Fruit fly (Drosophila melanogaster) whole organism, embryonic: ENCODE measurements around the gene zen2.
A peak's percentile ranks its signal among the peaks of the same experiment; 100 is the strongest.

Source experiments
- CG13296 ChIP-seq: fragments of 200-800 bp; sonication (Bioruptor generic); optimal IDR thresholded peaks from 3 replicates; lab custom pipeline; 2018; ENCODE audit warnings: missing biosample characterization, mild to moderate bottlenecking, missing genetic modification characterization
- CG13894 ChIP-seq: fragments of 200-800 bp; sonication (Bioruptor generic); optimal IDR thresholded peaks from 3 replicates; lab custom pipeline; 2018; ENCODE audit warnings: missing biosample characterization, mild to moderate bottlenecking, missing genetic modification characterization, moderate library complexity
- CG15696 ChIP-seq: fragments of 200-800 bp; sonication (Bioruptor generic); optimal IDR thresholded peaks from 2 replicates; lab custom pipeline; 2019; ENCODE audit warnings: missing biosample characterization, mild to moderate bottlenecking, missing genetic modification characterization, moderate library complexity
- CG1647 ChIP-seq: fragments of 200-800 bp; sonication (Bioruptor generic); optimal IDR thresholded peaks from 3 replicates; lab custom pipeline; 2016; ENCODE audit warnings: missing biosample characterization, missing genetic modification characterization
- CG18476 ChIP-seq: fragments of 200-800 bp; sonication (Bioruptor generic); optimal IDR thresholded peaks from 2 replicates; lab custom pipeline; 2016; ENCODE audit warnings: missing biosample characterization, mild to moderate bottlenecking, missing genetic modification characterization
- CG31365 ChIP-seq: fragments of 200-800 bp; sonication (Bioruptor generic); optimal IDR thresholded peaks from 2 replicates; lab custom pipeline; 2018; ENCODE audit warnings: missing biosample characterization, mild to moderate bottlenecking, missing genetic modification characterization
- CG3995 ChIP-seq: fragments of 200-800 bp; sonication (Bioruptor generic); optimal IDR thresholded peaks from 3 replicates; lab custom pipeline; 2016; ENCODE audit warnings: missing biosample characterization, missing genetic modification characterization
- CG4328 ChIP-seq: fragments of 200-800 bp; sonication (Bioruptor generic); optimal IDR thresholded peaks from 3 replicates; lab custom pipeline; 2017; ENCODE audit warnings: missing biosample characterization, missing genetic modification reagents, missing genetic modification characterization
- CG4854 ChIP-seq: fragments of 200-800 bp; sonication (Bioruptor generic); optimal IDR thresholded peaks from 2 replicates; lab custom pipeline; 2016; ENCODE audit warnings: missing biosample characterization, missing genetic modification characterization, inconsistent platforms
- CG8290 ChIP-seq, 3 experiments: fragments of 200-800 bp; sonication (Bioruptor generic); optimal IDR thresholded peaks; 2 replicates each; lab custom pipeline; 2016 to 2019; ENCODE audit warnings: missing biosample characterization in 3 of 3, missing genetic modification characterization in 3 of 3, mild to moderate bottlenecking in 2 of 3, moderate library complexity in 1 of 3
- CG8924 ChIP-seq: fragments of 200-800 bp; optimal IDR thresholded peaks from 3 replicates; lab custom pipeline; 2019; ENCODE audit warnings: missing biosample characterization, mild to moderate bottlenecking, missing genetic modification characterization, moderate library complexity
- CG9727 ChIP-seq: fragments of 200-800 bp; sonication (Bioruptor generic); optimal IDR thresholded peaks from 3 replicates; lab custom pipeline; 2017; ENCODE audit warnings: missing biosample characterization, mild to moderate bottlenecking, missing genetic modification characterization
- CoRest ChIP-seq: fragments of 200-800 bp; sonication (Bioruptor generic); optimal IDR thresholded peaks from 3 replicates; lab custom pipeline; 2018; ENCODE audit warnings: missing biosample characterization, mild to moderate bottlenecking, missing genetic modification characterization, moderate library complexity
- Ets97D ChIP-seq: fragments of 200-800 bp; sonication (Bioruptor generic); optimal IDR thresholded peaks from 3 replicates; lab custom pipeline; 2016; ENCODE audit warnings: missing biosample characterization, missing genetic modification characterization
- Lim3 ChIP-seq: fragments of 200-800 bp; sonication (Bioruptor generic); IDR thresholded peaks from 2 replicates; pipeline ENCODE4 v1.3.6; 2022; ENCODE audit warnings: missing biosample characterization, missing genetic modification characterization
- NFAT ChIP-seq: fragments of 200-800 bp; sonication (Bioruptor generic); IDR thresholded peaks from 2 replicates; pipeline ENCODE4 v1.3.6; 2022; ENCODE audit warnings: missing biosample characterization, missing genetic modification characterization
- Oaz ChIP-seq: fragments of 200-800 bp; sonication (Bioruptor generic); IDR thresholded peaks from 2 replicates; pipeline ENCODE4 v1.3.6; 2022; ENCODE audit warnings: missing biosample characterization, missing genetic modification characterization
- Ravus ChIP-seq: fragments of 200-800 bp; sonication (Bioruptor generic); IDR thresholded peaks from 2 replicates; pipeline ENCODE4 v1.3.6; 2022; ENCODE audit warnings: missing biosample characterization, missing genetic modification characterization
- Sry-δ ChIP-seq: fragments of 200-800 bp; sonication (Bioruptor generic); optimal IDR thresholded peaks from 2 replicates; lab custom pipeline; 2016; ENCODE audit warnings: missing biosample characterization, missing genetic modification characterization
- aop ChIP-seq: fragments of 200-800 bp; sonication (Bioruptor generic); IDR thresholded peaks from 2 replicates; pipeline ENCODE4 v1.3.6; 2022; ENCODE audit warnings: missing biosample characterization, missing genetic modification characterization
- bbx ChIP-seq: fragments of 200-800 bp; sonication (Bioruptor generic); IDR thresholded peaks from 2 replicates; pipeline ENCODE4 v1.3.6; 2022; ENCODE audit warnings: missing biosample characterization, missing genetic modification characterization; ENCODE audit not compliant: partially characterized antibody
- btn ChIP-seq: fragments of 200-800 bp; sonication (Bioruptor generic); optimal IDR thresholded peaks from 2 replicates; lab custom pipeline; 2016; ENCODE audit warnings: missing biosample characterization, missing genetic modification characterization
- cad ChIP-seq: fragments of >200 bp; optimal IDR thresholded peaks from 2 replicates; lab custom pipeline; 2017; ENCODE audit warnings: missing biosample characterization, missing genetic modification characterization
- dimm ChIP-seq: fragments of 200-800 bp; sonication (Bioruptor generic); IDR thresholded peaks from 2 replicates; pipeline ENCODE4 v1.3.6; 2022; ENCODE audit warnings: missing biosample characterization, missing genetic modification characterization
- dmrt99B ChIP-seq: fragments of 200-800 bp; sonication (Bioruptor generic); optimal IDR thresholded peaks from 2 replicates; lab custom pipeline; 2018; ENCODE audit warnings: missing biosample characterization, mild to moderate bottlenecking, missing genetic modification characterization, moderate library complexity
- eyg ChIP-seq: fragments of 200-800 bp; sonication (Bioruptor generic); optimal IDR thresholded peaks from 3 replicates; lab custom pipeline; 2016; ENCODE audit warnings: missing biosample characterization, missing genetic modification characterization
- gem ChIP-seq: fragments of 200-800 bp; sonication (Bioruptor generic); optimal IDR thresholded peaks from 2 replicates; lab custom pipeline; 2019; ENCODE audit warnings: missing biosample characterization, mild to moderate bottlenecking, missing genetic modification characterization, moderate library complexity
- gsb ChIP-seq: fragments of 200-800 bp; sonication (Bioruptor generic); IDR thresholded peaks from 2 replicates; pipeline ENCODE4 v1.3.6; 2022; ENCODE audit warnings: missing biosample characterization, missing genetic modification characterization
- kay ChIP-seq: fragments of 200-800 bp; sonication (Bioruptor generic); optimal IDR thresholded peaks from 2 replicates; lab custom pipeline; 2016; ENCODE audit warnings: missing biosample characterization, missing genetic modification characterization
- knrl ChIP-seq: fragments of 200-800 bp; sonication (Bioruptor generic); IDR thresholded peaks from 3 replicates; pipeline ENCODE4 v1.3.6; 2022; ENCODE audit warnings: missing biosample characterization, missing genetic modification characterization; ENCODE audit not compliant: partially characterized antibody
- lmd ChIP-seq: fragments of 200-800 bp; sonication (Bioruptor generic); IDR thresholded peaks from 2 replicates; pipeline ENCODE4 v1.3.6; 2022; ENCODE audit warnings: missing biosample characterization, missing genetic modification characterization
- lola ChIP-seq, 3 experiments: fragments of >200 bp in 2 of 3; fragments of 200-800 bp in 1 of 3; sonication (Bioruptor generic) in 1 of 3; optimal IDR thresholded peaks; 2 replicates each; lab custom pipeline; 2017 to 2019; ENCODE audit warnings: missing biosample characterization in 3 of 3, missing genetic modification characterization in 3 of 3, mild to moderate bottlenecking in 1 of 3, moderate library complexity in 1 of 3
- pb ChIP-seq: fragments of 200-800 bp; sonication (Bioruptor generic); optimal IDR thresholded peaks from 3 replicates; lab custom pipeline; 2016; ENCODE audit warnings: missing biosample characterization, missing genetic modification characterization
- pho ChIP-seq: fragments of 200-800 bp; sonication (Bioruptor generic); optimal IDR thresholded peaks from 2 replicates; lab custom pipeline; 2016; ENCODE audit warnings: missing biosample characterization, missing genetic modification characterization
- phol ChIP-seq: fragments of 200-800 bp; sonication (Bioruptor generic); optimal IDR thresholded peaks from 3 replicates; lab custom pipeline; 2018; ENCODE audit warnings: missing biosample characterization, mild to moderate bottlenecking, missing genetic modification characterization, moderate library complexity
- pita ChIP-seq: fragments of 200-800 bp; sonication (Bioruptor generic); optimal IDR thresholded peaks from 2 replicates; lab custom pipeline; 2017; ENCODE audit warnings: missing biosample characterization, mild to moderate bottlenecking, missing genetic modification characterization
- pros ChIP-seq: fragments of 200-800 bp; sonication (Bioruptor generic); optimal IDR thresholded peaks from 3 replicates; lab custom pipeline; 2019; ENCODE audit warnings: missing biosample characterization, mild to moderate bottlenecking, missing genetic modification characterization, moderate library complexity
- row ChIP-seq: fragments of 200-800 bp; sonication (Bioruptor generic); IDR thresholded peaks from 3 replicates; pipeline ENCODE4 v1.3.6; 2022; ENCODE audit warnings: missing biosample characterization, missing genetic modification characterization
- salm ChIP-seq: fragments of 200-800 bp; sonication (Bioruptor generic); optimal IDR thresholded peaks from 2 replicates; lab custom pipeline; 2018; ENCODE audit warnings: missing biosample characterization, mild to moderate bottlenecking, missing genetic modification characterization
- shn ChIP-seq: fragments of 200-800 bp; sonication (Bioruptor generic); optimal IDR thresholded peaks from 3 replicates; lab custom pipeline; 2016; ENCODE audit warnings: missing biosample characterization, missing genetic modification characterization
- sisA ChIP-seq: fragments of 200-800 bp; sonication (Bioruptor generic); IDR thresholded peaks from 2 replicates; pipeline ENCODE4 v1.3.6; 2022; ENCODE audit warnings: missing biosample characterization, missing genetic modification characterization
- sna ChIP-seq: fragments of 200-800 bp; sonication (Bioruptor generic); IDR thresholded peaks from 2 replicates; pipeline ENCODE4 v1.3.6; 2022; ENCODE audit warnings: missing biosample characterization, missing genetic modification characterization; ENCODE audit not compliant: partially characterized antibody
- sob ChIP-seq: fragments of 200-800 bp; sonication (Bioruptor generic); IDR thresholded peaks from 2 replicates; pipeline ENCODE4 v1.3.6; 2022; ENCODE audit warnings: missing biosample characterization, missing genetic modification characterization
- ssp ChIP-seq: fragments of 200-800 bp; sonication (Bioruptor generic); IDR thresholded peaks from 2 replicates; pipeline ENCODE4 v1.3.6; 2022; ENCODE audit warnings: missing biosample characterization, missing genetic modification characterization
- tgo ChIP-seq: fragments of 200-800 bp; sonication (Bioruptor generic); IDR thresholded peaks from 3 replicates; pipeline ENCODE4 v1.3.6; 2022; ENCODE audit warnings: missing biosample characterization, missing genetic modification characterization
- tio ChIP-seq: fragments of 200-800 bp; sonication (Bioruptor generic); optimal IDR thresholded peaks from 2 replicates; lab custom pipeline; 2017; ENCODE audit warnings: missing biosample characterization, missing genetic modification characterization, inconsistent platforms
- toy ChIP-seq: fragments of 200-800 bp; sonication (Bioruptor generic); IDR thresholded peaks from 2 replicates; pipeline ENCODE4 v1.3.6; 2022; ENCODE audit warnings: missing biosample characterization, missing genetic modification characterization
- ttk ChIP-seq: fragments of 200-800 bp; sonication (Bioruptor generic); IDR thresholded peaks from 2 replicates; pipeline ENCODE4 v2.1.2; 2022; ENCODE audit warnings: missing biosample characterization, missing genetic modification characterization

The zen2 gene

dm6 chr3R:6791189-6791886 is 47.4 kb upstream of the zen2 start, which contains the start of gene Dfd (continued):
- TF ChIP-seq gem (tag; lab: Kevin White, UChicago) = peak; percentile 80
- TF ChIP-seq dmrt99B = no peak
- no peak for TF ChIP-seq CG18476 (GFP tag; lab: Kevin White, UChicago)
- TF ChIP-seq sna (GFP tag; lab: Robert Waterston, UW) = no peak

dm6 chr3R:6780004-6780403 is 36.1 kb upstream of the zen2 start:
- no peak for TF ChIP-seq btn (GFP tag; lab: Kevin White, UChicago)
- no peak for TF ChIP-seq gsb
- TF ChIP-seq pho (GFP tag; lab: Kevin White, UChicago) = no peak
- no peak for TF ChIP-seq CG13894 (tag; lab: Kevin White, UChicago)
- no peak for TF ChIP-seq kay (GFP tag; lab: Kevin White, UChicago)
- no peak for TF ChIP-seq NFAT (GFP tag; lab: Robert Waterston, UW)
- TF ChIP-seq CG8290 (GFP tag; optimal IDR thresholded peaks at IDR 0.05; lab: Kevin White, UChicago) = peak; percentile 33
- TF ChIP-seq CG8290 (tag; optimal IDR thresholded peaks at IDR 0.05; lab: Kevin White, UChicago) = no peak
- TF ChIP-seq lola (GFP tag; optimal IDR thresholded peaks at IDR 0.05; lab: Kevin White, UChicago) = peak in 1 of 3 experiments; percentile 6
- TF ChIP-seq cad (GFP tag; lab: Kevin White, UChicago) = no peak
- no peak for TF ChIP-seq salm (tag; lab: Kevin White, UChicago)
- no peak for TF ChIP-seq ttk (GFP tag; lab: Robert Waterston, UW)
- TF ChIP-seq CG8924 (tag; lab: Kevin White, UChicago) = no peak
- TF ChIP-seq row (GFP tag; lab: Robert Waterston, UW) = no peak
- peak; percentile 70; the same call in 2 of the 3 replicates for TF ChIP-seq knrl (GFP tag; lab: Robert Waterston, UW)
- no peak for TF ChIP-seq CG9727 (GFP tag; lab: Kevin White, UChicago)
- TF ChIP-seq CG15696 (tag; lab: Kevin White, UChicago) = peak; percentile 4
- TF ChIP-seq toy (GFP tag; lab: Robert Waterston, UW) = no peak
- TF ChIP-seq CG4854 = no peak
- no peak for TF ChIP-seq Ravus (GFP tag; lab: Robert Waterston, UW)
- TF ChIP-seq shn (GFP tag; lab: Kevin White, UChicago) = no peak
- TF ChIP-seq Sry-δ (GFP tag; lab: Kevin White, UChicago) = no peak
- TF ChIP-seq tio = no peak
- no peak for TF ChIP-seq sisA (GFP tag; lab: Robert Waterston, UW)
- no peak for TF ChIP-seq eyg (GFP tag; lab: Kevin White, UChicago)
- TF ChIP-seq pb (GFP tag; lab: Kevin White, UChicago) = no peak
- peak; percentile 3 for TF ChIP-seq CoRest (tag; lab: Kevin White, UChicago)
- no peak for TF ChIP-seq sob (GFP tag; lab: Robert Waterston, UW)
- TF ChIP-seq aop (GFP tag; lab: Robert Waterston, UW) = no peak
- no peak for TF ChIP-seq CG3995 (GFP tag; lab: Kevin White, UChicago)
- no peak for TF ChIP-seq CG1647 (GFP tag; lab: Kevin White, UChicago)
- TF ChIP-seq ssp (GFP tag; lab: Robert Waterston, UW) = no peak
- TF ChIP-seq phol (tag; lab: Kevin White, UChicago) = no peak
- no peak for TF ChIP-seq CG13296 (GFP tag; lab: Kevin White, UChicago)
- TF ChIP-seq lmd (GFP tag; lab: Robert Waterston, UW) = no peak
- TF ChIP-seq bbx (GFP tag; lab: Robert Waterston, UW) = no peak
- TF ChIP-seq sna (GFP tag; lab: Robert Waterston, UW) = no peak
- no peak for TF ChIP-seq Oaz
- peak; percentile 82 for TF ChIP-seq pita (GFP tag; lab: Kevin White, UChicago)
- no peak for TF ChIP-seq dimm (GFP tag; lab: Robert Waterston, UW)
- TF ChIP-seq CG31365 = peak; percentile 97
- no peak for TF ChIP-seq CG4328 (GFP tag; lab: Kevin White, UChicago)
- TF ChIP-seq tgo = no peak
- no peak for TF ChIP-seq Lim3 (GFP tag; lab: Robert Waterston, UW)
- TF ChIP-seq Ets97D (GFP tag; lab: Kevin White, UChicago) = no peak
- TF ChIP-seq pros (GFP tag; lab: Kevin White, UChicago) = no peak
